Worm (Caenorhabditis elegans) whole organism, L2 larva: ENCODE measurements around the gene K09H11.15.

Source experiments
- aly-2 ChIP-seq: fragments of 150-350 bp; optimal IDR thresholded peaks from 2 replicates; lab custom pipeline; 2014; ENCODE audit warnings: missing biosample characterization, missing genetic modification characterization
- ztf-11 ChIP-seq: sonication (generic microtip); optimal IDR thresholded peaks from 2 replicates; lab custom pipeline; 2017; ENCODE audit warnings: missing biosample characterization, missing genetic modification characterization

DNA sequence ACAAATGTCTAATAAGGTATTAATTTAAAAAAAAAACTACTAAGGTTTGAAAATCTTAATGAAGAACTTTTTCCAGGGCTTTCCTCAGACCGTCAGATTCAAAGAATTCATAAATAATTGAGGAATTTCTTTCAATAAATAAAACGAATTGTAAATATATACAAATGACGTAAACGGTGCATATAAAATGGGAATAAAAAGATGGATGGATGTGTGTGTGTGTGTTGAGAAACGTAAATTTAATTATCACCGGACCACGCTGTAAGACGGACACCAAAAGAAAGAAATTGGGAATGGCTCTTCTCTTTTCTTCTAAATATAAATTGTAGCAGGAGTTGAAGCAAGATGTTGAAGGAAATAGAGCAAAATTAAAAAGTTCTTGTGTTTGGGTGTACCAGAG, 15.6 kb upstream of the K09H11.15 start:
- TF ChIP-seq ztf-11 (tag; lab: Kevin White, UChicago) (no peak), aly-2 (tag; lab: Kevin White, UChicago) (no peak)
